Worm (Caenorhabditis elegans) whole organism, midembryonic: Measurements from ENCODE around the gene Y48A6B.3.
A peak's percentile ranks its signal among the peaks of the same experiment; 100 is the strongest.

Experiments used
- cog-1 ChIP-seq: sonication (generic microtip); optimal IDR thresholded peaks from 2 replicates; lab custom pipeline; 2016; ENCODE audit warnings: missing genetic modification characterization, missing compliant biosample characterization
- flt-1 ChIP-seq: fragments of 200-800 bp; sonication (Bioruptor generic); IDR thresholded peaks from 2 replicates; pipeline ENCODE4 v1.3.6; 2022; ENCODE audit warnings: missing genetic modification characterization, missing compliant biosample characterization
- med-1 ChIP-seq: sonication (generic microtip); optimal IDR thresholded peaks from 2 replicates; lab custom pipeline; 2017; ENCODE audit warnings: missing genetic modification characterization, mild to moderate bottlenecking, missing compliant biosample characterization, antibody characterized with exemption, missing genetic modification reagents; ENCODE audit not compliant: insufficient read depth
- ref-1 ChIP-seq: fragments of 200-800 bp; sonication (Bioruptor generic); conservative IDR thresholded peaks from 2 replicates; pipeline ENCODE4 v1.3.6; 2022; ENCODE audit warnings: missing genetic modification reagents, missing genetic modification characterization, missing compliant biosample characterization
- tab-1 ChIP-seq: fragments of 200-800 bp; sonication (Bioruptor generic); IDR thresholded peaks from 2 replicates; pipeline ENCODE4 v1.3.6; 2022; ENCODE audit warnings: missing genetic modification characterization, missing compliant biosample characterization
- ztf-23 ChIP-seq: fragments of 200-800 bp; sonication (Bioruptor generic); IDR thresholded peaks from 2 replicates; pipeline ENCODE4 v1.3.6; 2022; ENCODE audit warnings: missing genetic modification reagents, missing genetic modification characterization, missing compliant biosample characterization

ce11 chrIII:10989491-10990032 lies 18.5 kb upstream of the Y48A6B.3 start:
- peak; percentile 94 for TF ChIP-seq tab-1 (GFP tag; lab: Robert Waterston, UW)
- peak; percentile 96 for TF ChIP-seq cog-1 (tag; lab: Kevin White, UChicago)
- TF ChIP-seq ref-1 (GFP tag; lab: Robert Waterston, UW), result peak; percentile 91
- TF ChIP-seq flt-1, result peak; percentile 96
- peak; percentile 97 for TF ChIP-seq ztf-23 (GFP tag; lab: Robert Waterston, UW)
- peak; percentile 66 for TF ChIP-seq med-1 (GFP tag; lab: Kevin White, UChicago)
